Worm (Caenorhabditis elegans): ENCODE results near the gene F53F1.4.

The F53F1.4 gene

ce11 chrV:13408440-13408839 is 2.4 kb upstream of the F53F1.4 start:
- TF ChIP-seq F33H1.4 (GFP tag; IDR thresholded peaks at IDR 0.05): no peak
- no peak for TF ChIP-seq lir-1 (GFP tag; conservative IDR thresholded peaks at IDR 0.05)
- 0 out of 2 replicates have a peak, but pooled peaks have one; percentile 46 for TF ChIP-seq Y53G8AR.9 (GFP tag; conservative IDR thresholded peaks at IDR 0.05)
- TF ChIP-seq Y56A3A.18 (GFP tag; IDR thresholded peaks at IDR 0.05): no peak
- no peak for TF ChIP-seq bed-2 (GFP tag; IDR thresholded peaks at IDR 0.05)
- TF ChIP-seq let-607 (tag; optimal IDR thresholded peaks at IDR 0.05): no peak
- TF ChIP-seq attf-3 (GFP tag; conservative IDR thresholded peaks at IDR 0.05): 0 out of 2 replicates have a peak, but pooled peaks have one; percentile 6
- TF ChIP-seq dpl-1 (GFP tag; optimal IDR thresholded peaks at IDR 0.05): no peak
- no peak for TF ChIP-seq T26A5.8 (tag; optimal IDR thresholded peaks at IDR 0.05)
- TF ChIP-seq pbrm-1 (GFP tag; IDR thresholded peaks at IDR 0.05): no peak
- TF ChIP-seq rpc-1 (optimal IDR thresholded peaks at IDR 0.05): no peak
- TF ChIP-seq rpc-1 (tag; optimal IDR thresholded peaks at IDR 0.05): no peak

ce11 chrV:13409089-13409488 is 1.8 kb upstream of the F53F1.4 start:
- no peak for TF ChIP-seq aptf-3 (GFP tag; IDR thresholded peaks at IDR 0.05)
- peak; percentile 41; the same call in 1 of the 2 replicates for TF ChIP-seq madf-8 (GFP tag; conservative IDR thresholded peaks at IDR 0.05)
- TF ChIP-seq dpl-1 (GFP tag; optimal IDR thresholded peaks at IDR 0.05): peak; percentile 26
- TF ChIP-seq egrh-3 (GFP tag; IDR thresholded peaks at IDR 0.05): no peak
- TF ChIP-seq ceh-100 (GFP tag; IDR thresholded peaks at IDR 0.05): no peak; the same call in 1 of the 2 replicates
- no peak for TF ChIP-seq nhr-120 (GFP tag; IDR thresholded peaks at IDR 0.05)
- no peak for TF ChIP-seq F10E7.11 (tag; optimal IDR thresholded peaks at IDR 0.05)
- peak; percentile 5 for TF ChIP-seq unc-130 (GFP tag; optimal IDR thresholded peaks at IDR 0.05)
- no peak for TF ChIP-seq Y79H2A.3 (GFP tag; conservative IDR thresholded peaks at IDR 0.05)
- no peak for TF ChIP-seq rcor-1 (GFP tag; IDR thresholded peaks at IDR 0.05)
- TF ChIP-seq nhr-179 (tag; optimal IDR thresholded peaks at IDR 0.05): no peak
- TF ChIP-seq ceh-79 (tag; optimal IDR thresholded peaks at IDR 0.05): no peak
- no peak for TF ChIP-seq Y53G8AR.9 (GFP tag; conservative IDR thresholded peaks at IDR 0.05)
- no peak for TF ChIP-seq mes-4 (tag; optimal IDR thresholded peaks at IDR 0.05)
- no peak for TF ChIP-seq ztf-18 (tag; optimal IDR thresholded peaks at IDR 0.05)
- no peak for TF ChIP-seq F57C9.4 (tag; optimal IDR thresholded peaks at IDR 0.05)
- TF ChIP-seq F55B11.4 (tag; optimal IDR thresholded peaks at IDR 0.05; ENCODE audit: borderline replicate concordance, insufficient read depth): no peak
- no peak for TF ChIP-seq nfya-2 (GFP tag; IDR thresholded peaks at IDR 0.05)
- no peak for TF ChIP-seq hmg-1.2 (GFP tag; IDR thresholded peaks at IDR 0.05)
- TF ChIP-seq tlf-1 (GFP tag; optimal IDR thresholded peaks at IDR 0.05): no peak
- TF ChIP-seq zim-3 (tag; optimal IDR thresholded peaks at IDR 0.05): no peak
- TF ChIP-seq madf-6 (GFP tag; IDR thresholded peaks at IDR 0.05): no peak
- TF ChIP-seq F57A8.1 (GFP tag; optimal IDR thresholded peaks at IDR 0.05): no peak
- peak; percentile 37; the same call in 1 of the 2 replicates for TF ChIP-seq ceh-91 (GFP tag; IDR thresholded peaks at IDR 0.05)
- no peak for TF ChIP-seq let-607 (tag; optimal IDR thresholded peaks at IDR 0.05)
- no peak for TF ChIP-seq let-526 (GFP tag; IDR thresholded peaks at IDR 0.05)
- TF ChIP-seq ZK185.1 (tag; optimal IDR thresholded peaks at IDR 0.05; ENCODE audit: poor library complexity, severe bottlenecking): peak; percentile 9
- TF ChIP-seq ztf-26 (tag; optimal IDR thresholded peaks at IDR 0.05): no peak
- TF ChIP-seq ztf-28 (GFP tag; IDR thresholded peaks at IDR 0.05): 0 out of 2 replicates have a peak, but pooled peaks have one; percentile 11
- TF ChIP-seq F37B4.10 (GFP tag; IDR thresholded peaks at IDR 0.05): no peak
- TF ChIP-seq madf-10 (tag; optimal IDR thresholded peaks at IDR 0.05): no peak
- TF ChIP-seq Y67H2A.10 (GFP tag; conservative IDR thresholded peaks at IDR 0.05): no peak
- TF ChIP-seq zfh-2 (GFP tag; conservative IDR thresholded peaks at IDR 0.05): no peak
- no peak for TF ChIP-seq snpc-1.1 (tag; optimal IDR thresholded peaks at IDR 0.05; ENCODE audit: insufficient read depth)
- no peak for TF ChIP-seq B0261.1 (tag; optimal IDR thresholded peaks at IDR 0.05)
- 0 out of 2 replicates have a peak, but pooled peaks have one; percentile 13 for TF ChIP-seq attf-3 (GFP tag; conservative IDR thresholded peaks at IDR 0.05)
- TF ChIP-seq B0336.3 (GFP tag; IDR thresholded peaks at IDR 0.05): no peak
- TF ChIP-seq lir-1 (GFP tag; conservative IDR thresholded peaks at IDR 0.05): no peak
- TF ChIP-seq sea-2 (GFP tag; IDR thresholded peaks at IDR 0.05): no peak
- TF ChIP-seq Y56A3A.18 (GFP tag; IDR thresholded peaks at IDR 0.05): no peak
- no peak for TF ChIP-seq egl-44 (GFP tag; IDR thresholded peaks at IDR 0.05)

All from whole organism, young adult.